Worm (Caenorhabditis elegans): ENCODE measurements around the gene idpc-1.

The idpc-1 gene

ce11 chrIII:11467631-11468481 lies 40.9 kb downstream of the idpc-1 start (continued):
- TF ChIP-seq lin-40 (tag; optimal IDR thresholded peaks at IDR 0.05) (no peak), zim-3 (tag; optimal IDR thresholded peaks at IDR 0.05) (no peak), dox-1 (GFP tag; IDR thresholded peaks at IDR 0.05) (peak; percentile 18; the same call in 1 of the 2 replicates), cebp-1 (GFP tag; IDR thresholded peaks at IDR 0.05) (no peak), cebp-1 (tag; optimal IDR thresholded peaks at IDR 0.05) (peak; percentile 32), nhr-90 (tag; optimal IDR thresholded peaks at IDR 0.05) (no peak), hmg-20 (GFP tag; IDR thresholded peaks at IDR 0.05) (no peak), F37B4.10 (GFP tag; IDR thresholded peaks at IDR 0.05) (no peak), efl-1 (GFP tag; optimal IDR thresholded peaks at IDR 0.05) (no peak), Y95B8A.8 (GFP tag; IDR thresholded peaks at IDR 0.05) (no peak), Y56A3A.18 (GFP tag; IDR thresholded peaks at IDR 0.05) (no peak), lir-1 (GFP tag; conservative IDR thresholded peaks at IDR 0.05) (no peak), F22D6.2 (tag; optimal IDR thresholded peaks at IDR 0.05) (no peak), bed-2 (GFP tag; IDR thresholded peaks at IDR 0.05) (no peak), Y67H2A.10 (GFP tag; conservative IDR thresholded peaks at IDR 0.05) (no peak), mcd-1 (GFP tag; IDR thresholded peaks at IDR 0.05) (peak; percentile 65), cebp-2 (GFP tag; IDR thresholded peaks at IDR 0.05) (0 out of 2 replicates have a peak, but pooled peaks have one; percentile 19), aptf-3 (GFP tag; IDR thresholded peaks at IDR 0.05) (no peak), ets-4 (GFP tag; optimal IDR thresholded peaks at IDR 0.05) (no peak), ztf-25 (GFP tag; IDR thresholded peaks at IDR 0.05) (no peak), dpl-1 (GFP tag; optimal IDR thresholded peaks at IDR 0.05) (no peak), B0261.1 (tag; optimal IDR thresholded peaks at IDR 0.05) (no peak)

ce11 chrIII:11470311-11470858 lies 43.4 kb downstream of the idpc-1 start, which contains the start of gene bed-2:
TSS of gene bed-2 (minus strand) at chrIII:11470808.
- no peak for TF ChIP-seq athp-1 (tag; optimal IDR thresholded peaks at IDR 0.05)
- TF ChIP-seq nfyb-1 (GFP tag; IDR thresholded peaks at IDR 0.05), result peak; percentile 86

- TF ChIP-seq hmg-1.2 (GFP tag; IDR thresholded peaks at IDR 0.05), result 0 out of 2 replicates have a peak, but pooled peaks have one; percentile 22
- no peak for TF ChIP-seq hlh-12 (tag; optimal IDR thresholded peaks at IDR 0.05)
- TF ChIP-seq mcd-1 (GFP tag; IDR thresholded peaks at IDR 0.05), result 0 out of 2 replicates have a peak, but pooled peaks have one; percentile 20
Measured at ce11 chrIII:11471336-11471735, 44.3 kb downstream of the idpc-1 start.

- TF ChIP-seq tbp1 (GFP tag; optimal IDR thresholded peaks at IDR 0.05), result peak; percentile 75
- TF ChIP-seq rpc-1 (optimal IDR thresholded peaks at IDR 0.05), result peak; percentile 29
- TF ChIP-seq rpc-1 (tag; optimal IDR thresholded peaks at IDR 0.05), result peak; percentile 62
- peak; percentile 48 for TF ChIP-seq B0261.1 (tag; optimal IDR thresholded peaks at IDR 0.05)
- no peak for TF ChIP-seq athp-1 (tag; optimal IDR thresholded peaks at IDR 0.05)
Measured at ce11 chrIII:11472861-11473260, 45.9 kb downstream of the idpc-1 start.

ce11 chrIII:11474674-11475306 lies 47.8 kb downstream of the idpc-1 start:
- TF ChIP-seq egrh-3 (GFP tag; IDR thresholded peaks at IDR 0.05) (peak; percentile 49; the same call in 1 of the 2 replicates), zfh-2 (GFP tag; conservative IDR thresholded peaks at IDR 0.05) (peak; percentile 75), nhr-27 (tag; optimal IDR thresholded peaks at IDR 0.05) (no peak)
